Worm (Caenorhabditis elegans) whole organism, late embryonic: ENCODE measurements around the gene AH10.2.

ENCODE experiments used
- K02D7.2 ChIP-seq: sonication (generic microtip); optimal IDR thresholded peaks from 2 replicates; lab custom pipeline; 2017; ENCODE audit warnings: mild to moderate bottlenecking, missing genetic modification characterization, missing compliant biosample characterization
- pha-4 ChIP-seq: fragments of 150-350 bp; optimal IDR thresholded peaks from 2 replicates; lab custom pipeline; 2018; ENCODE audit warnings: missing biosample characterization, missing genetic modification reagents, missing genetic modification characterization
- tbx-7 ChIP-seq: sonication (generic microtip); optimal IDR thresholded peaks from 2 replicates; lab custom pipeline; 2016; ENCODE audit warnings: missing genotype, missing genetic modification characterization, missing compliant biosample characterization

DNA sequence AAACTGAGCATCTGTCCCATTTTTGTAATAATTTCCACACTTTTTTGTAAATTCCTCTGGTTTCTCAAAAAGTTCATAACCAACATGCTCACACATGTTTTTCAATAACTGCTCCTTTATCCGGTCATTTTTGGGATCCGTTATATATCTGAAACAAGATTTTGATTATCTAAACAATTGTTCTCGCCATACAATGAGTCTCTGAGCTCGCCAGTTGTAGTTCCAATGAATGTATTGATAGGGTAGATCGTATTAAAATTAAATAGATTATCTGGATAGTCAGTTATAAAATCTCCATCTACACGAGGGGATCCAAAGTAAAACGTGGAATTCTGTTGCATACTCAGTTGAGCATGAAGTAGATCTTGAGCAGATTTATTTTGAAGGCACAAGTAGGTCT, 20.0 kb downstream of the AH10.2 start:
- no peak for TF ChIP-seq tbx-7 (tag; lab: Kevin White, UChicago)
- no peak for TF ChIP-seq K02D7.2
- TF ChIP-seq pha-4 = no peak
